Fruit fly (Drosophila melanogaster) whole organism, wandering third instar larva: ENCODE results near the gene elg1.

ENCODE experiments used
- GATAd ChIP-seq: sonication (Bioruptor generic); optimal IDR thresholded peaks from 2 replicates; lab custom pipeline; 2016; ENCODE audit warnings: missing biosample characterization, missing genetic modification characterization
- HLH106 ChIP-seq: fragments of 200-800 bp; optimal IDR thresholded peaks from 3 replicates; lab custom pipeline; 2019; ENCODE audit warnings: missing biosample characterization, mild to moderate bottlenecking, missing genetic modification characterization, moderate library complexity
- Jra ChIP-seq: sonication (Bioruptor generic); optimal IDR thresholded peaks from 2 replicates; lab custom pipeline; 2016; ENCODE audit warnings: missing biosample characterization, missing genetic modification characterization
- Mio ChIP-seq: sonication (Bioruptor generic); optimal IDR thresholded peaks from 2 replicates; lab custom pipeline; 2016; ENCODE audit warnings: missing biosample characterization, missing genetic modification characterization
- br ChIP-seq: fragments of 200-800 bp; sonication (Bioruptor generic); optimal IDR thresholded peaks from 2 replicates; lab custom pipeline; 2016; ENCODE audit warnings: missing biosample characterization, missing genetic modification characterization
- fru ChIP-seq: fragments of 200-800 bp; sonication (Bioruptor generic); optimal IDR thresholded peaks from 3 replicates; lab custom pipeline; 2016; ENCODE audit warnings: missing biosample characterization, mild to moderate bottlenecking, missing genetic modification characterization
- h ChIP-seq: fragments of 200-800 bp; sonication (Bioruptor generic); optimal IDR thresholded peaks from 3 replicates; lab custom pipeline; 2016; ENCODE audit warnings: missing biosample characterization, mild to moderate bottlenecking, missing genetic modification characterization
- jim ChIP-seq: fragments of 175-275, 200-325 bp; sonication (Bioruptor generic); optimal IDR thresholded peaks from 2 replicates; lab custom pipeline; 2016; ENCODE audit warnings: missing biosample characterization, mild to moderate bottlenecking, missing genetic modification characterization
- pan ChIP-seq: fragments of >200 bp; optimal IDR thresholded peaks from 2 replicates; lab custom pipeline; 2017
- sv ChIP-seq: fragments of 200-800 bp; sonication (Bioruptor generic); optimal IDR thresholded peaks from 3 replicates; lab custom pipeline; 2016; ENCODE audit warnings: missing biosample characterization, missing genetic modification characterization
- woc ChIP-seq: sonication (Bioruptor generic); optimal IDR thresholded peaks from 2 replicates; lab custom pipeline; 2016; ENCODE audit warnings: missing biosample characterization, mild to moderate bottlenecking, missing genetic modification characterization

DNA sequence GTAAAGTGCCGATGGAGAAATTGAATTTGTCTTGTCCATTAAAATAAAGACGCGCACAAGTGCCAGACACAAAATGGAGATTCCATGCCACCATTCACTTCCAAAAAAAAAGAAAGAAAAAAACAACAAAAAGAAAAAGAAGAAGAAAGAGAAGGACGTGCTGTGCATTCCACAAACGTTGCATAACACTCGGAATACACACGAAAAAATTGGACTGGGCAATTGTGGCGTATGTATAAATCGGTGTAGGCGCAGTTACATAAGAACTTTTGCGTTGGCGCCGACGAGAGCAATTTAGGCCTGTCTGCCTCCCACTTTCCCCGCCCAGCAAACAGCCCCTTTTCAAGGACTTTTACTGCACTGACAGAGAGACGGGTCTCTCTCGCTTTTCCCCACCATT, 15.5 kb downstream of the elg1 start:
- TF ChIP-seq h (GFP tag; lab: Kevin White, UChicago) (no peak), sv (GFP tag; lab: Kevin White, UChicago) (no peak), Mio (GFP tag; lab: Kevin White, UChicago) (no peak), GATAd (GFP tag; lab: Kevin White, UChicago) (no peak), jim (GFP tag; lab: Kevin White, UChicago) (no peak), pan (lab: Kevin White, UChicago) (no peak), Jra (GFP tag; lab: Kevin White, UChicago) (no peak), woc (GFP tag; lab: Kevin White, UChicago) (no peak), fru (GFP tag; lab: Kevin White, UChicago) (no peak), br (GFP tag; lab: Kevin White, UChicago) (no peak), HLH106 (tag; lab: Kevin White, UChicago) (no peak)
